Fruit fly (Drosophila melanogaster) whole organism, wandering third instar larva: ENCODE data around the gene IKKbeta.

Source experiments
- fru ChIP-seq: fragments of 200-800 bp; sonication (Bioruptor generic); optimal IDR thresholded peaks from 3 replicates; lab custom pipeline; 2016; ENCODE audit warnings: missing biosample characterization, mild to moderate bottlenecking, missing genetic modification characterization
- usp ChIP-seq: fragments of >200 bp; optimal IDR thresholded peaks from 2 replicates; lab custom pipeline; 2017; ENCODE audit warnings: missing biosample characterization, missing genetic modification characterization

- no peak for TF ChIP-seq fru (GFP tag; lab: Kevin White, UChicago)
- TF ChIP-seq usp (GFP tag; lab: Kevin White, UChicago): no peak
These were observed 33.2 kb upstream of the IKKbeta start for dm6 chr3R:16082384-16082783.
